Worm (Caenorhabditis elegans): ENCODE measurements around the gene F16B4.7.

DNA sequence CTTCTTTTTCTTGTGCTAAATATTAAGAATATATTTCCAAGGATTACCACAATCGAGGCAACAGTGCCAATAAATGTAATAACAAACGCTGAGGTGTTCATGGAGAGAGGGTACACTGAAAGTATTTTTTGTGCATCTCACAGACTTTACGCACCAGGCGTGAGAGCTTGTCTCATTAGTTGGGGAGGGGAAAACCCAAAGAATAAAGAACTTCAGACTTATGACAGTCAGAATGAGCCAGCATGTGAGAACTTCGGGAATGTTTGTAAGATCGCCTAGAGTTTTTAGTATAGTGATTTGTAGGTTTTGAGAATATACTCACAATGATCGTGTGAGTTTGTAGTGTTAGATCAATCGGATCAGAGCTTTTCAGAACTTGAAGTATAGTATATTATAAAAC, 29.2 kb downstream of the F16B4.7 start, which contains the start of gene srbc-41:
- TF ChIP-seq lin-54 (GFP tag; optimal IDR thresholded peaks at IDR 0.05): no peak
- no peak for TF ChIP-seq T26A5.8 (tag; optimal IDR thresholded peaks at IDR 0.05)
- no peak for TF ChIP-seq F10E7.11 (tag; optimal IDR thresholded peaks at IDR 0.05)
- TF ChIP-seq efl-1 (GFP tag; optimal IDR thresholded peaks at IDR 0.05): no peak
- no peak for TF ChIP-seq madf-10 (tag; optimal IDR thresholded peaks at IDR 0.05)
- TF ChIP-seq bed-1 (GFP tag; IDR thresholded peaks at IDR 0.05): no peak
- TF ChIP-seq nhr-80 (tag; optimal IDR thresholded peaks at IDR 0.05): no peak
- TF ChIP-seq him-1 (tag; optimal IDR thresholded peaks at IDR 0.05): no peak
- TF ChIP-seq B0261.1 (tag; optimal IDR thresholded peaks at IDR 0.05): no peak
- TF ChIP-seq ets-4 (GFP tag; optimal IDR thresholded peaks at IDR 0.05): no peak
- no peak for TF ChIP-seq snpc-1.1 (tag; optimal IDR thresholded peaks at IDR 0.05; ENCODE audit: insufficient read depth)
- no peak for TF ChIP-seq xnd-1 (tag; optimal IDR thresholded peaks at IDR 0.05)

Data from whole organism, young adult.